Fruit fly (Drosophila melanogaster) whole organism, embryonic: ENCODE data around the gene MtnD.

Experiments
- ATbp ChIP-seq: fragments of 200-800 bp; sonication (Bioruptor generic); optimal IDR thresholded peaks from 2 replicates; lab custom pipeline; 2017; ENCODE audit warnings: missing biosample characterization, mild to moderate bottlenecking, missing genetic modification characterization, missing genetic modification reagents
- CG1024 ChIP-seq: fragments of 200-800 bp; sonication (Bioruptor generic); IDR thresholded peaks from 2 replicates; pipeline ENCODE4 v1.3.6; 2022; ENCODE audit warnings: missing biosample characterization, missing genetic modification characterization
- CG10979 ChIP-seq: fragments of 200-800 bp; sonication (Bioruptor generic); optimal IDR thresholded peaks from 2 replicates; lab custom pipeline; 2018; ENCODE audit warnings: missing biosample characterization, mild to moderate bottlenecking, missing genetic modification characterization, moderate library complexity
- CG11504 ChIP-seq: fragments of 200-800 bp; sonication (Bioruptor generic); optimal IDR thresholded peaks from 3 replicates; lab custom pipeline; 2019; ENCODE audit warnings: missing biosample characterization, mild to moderate bottlenecking, missing genetic modification characterization, moderate library complexity
- CG12219 ChIP-seq: fragments of 200-800 bp; sonication (Bioruptor generic); optimal IDR thresholded peaks from 3 replicates; lab custom pipeline; 2018; ENCODE audit warnings: missing biosample characterization, mild to moderate bottlenecking, missing genetic modification characterization
- CG13287 ChIP-seq: fragments of 200-800 bp; sonication (Bioruptor generic); IDR thresholded peaks from 2 replicates; pipeline ENCODE4 v1.3.6; 2022; ENCODE audit warnings: missing biosample characterization, missing genetic modification characterization; ENCODE audit not compliant: partially characterized antibody
- CG13424 ChIP-seq: fragments of 200-800 bp; sonication (Bioruptor generic); optimal IDR thresholded peaks from 2 replicates; lab custom pipeline; 2019; ENCODE audit warnings: missing biosample characterization, mild to moderate bottlenecking, missing genetic modification characterization, moderate library complexity
- CG15011 ChIP-seq: fragments of 200-800 bp; sonication (Bioruptor generic); optimal IDR thresholded peaks from 3 replicates; lab custom pipeline; 2018; ENCODE audit warnings: missing biosample characterization, mild to moderate bottlenecking, missing genetic modification characterization
- CG15073 ChIP-seq: fragments of 200-800 bp; sonication (Bioruptor generic); optimal IDR thresholded peaks from 2 replicates; lab custom pipeline; 2016; ENCODE audit warnings: missing biosample characterization, missing genetic modification characterization
- CG2875 ChIP-seq: fragments of 200-800 bp; sonication (Bioruptor generic); optimal IDR thresholded peaks from 2 replicates; lab custom pipeline; 2017; ENCODE audit warnings: missing biosample characterization, mild to moderate bottlenecking, missing genetic modification characterization, missing genetic modification reagents
- CG31365 ChIP-seq: fragments of 200-800 bp; sonication (Bioruptor generic); optimal IDR thresholded peaks from 2 replicates; lab custom pipeline; 2018; ENCODE audit warnings: missing biosample characterization, mild to moderate bottlenecking, missing genetic modification characterization
- CG43689 ChIP-seq: fragments of 200-800 bp; sonication (Bioruptor generic); IDR thresholded peaks from 2 replicates; pipeline ENCODE4 v1.3.6; 2022; ENCODE audit warnings: missing biosample characterization, missing genetic modification characterization
- CG6175 ChIP-seq: fragments of 200-800 bp; sonication (Bioruptor generic); IDR thresholded peaks from 3 replicates; pipeline ENCODE4 v1.3.6; 2022; ENCODE audit warnings: missing biosample characterization, missing genetic modification characterization
- CG6254 ChIP-seq: fragments of 200-800 bp; sonication (Bioruptor generic); optimal IDR thresholded peaks from 3 replicates; lab custom pipeline; 2017; ENCODE audit warnings: mild to moderate bottlenecking, missing biosample characterization, missing genetic modification reagents, missing genetic modification characterization
- CG7357 ChIP-seq: fragments of 200-800 bp; sonication (Bioruptor generic); IDR thresholded peaks from 3 replicates; pipeline ENCODE4 v1.3.6; 2022; ENCODE audit warnings: missing biosample characterization, missing genetic modification characterization
- CG7928 ChIP-seq: fragments of 200-800 bp; sonication (Bioruptor generic); optimal IDR thresholded peaks from 2 replicates; lab custom pipeline; 2017; ENCODE audit warnings: missing biosample characterization, mild to moderate bottlenecking, missing genetic modification characterization
- CG7987 ChIP-seq: fragments of 200-800 bp; sonication (Bioruptor generic); optimal IDR thresholded peaks from 2 replicates; lab custom pipeline; 2018; ENCODE audit warnings: missing biosample characterization, mild to moderate bottlenecking, missing genetic modification characterization, moderate library complexity
- CG8290 ChIP-seq, 3 experiments: fragments of 200-800 bp; sonication (Bioruptor generic); optimal IDR thresholded peaks; 2 replicates each; lab custom pipeline; 2016 to 2019; ENCODE audit warnings: missing biosample characterization in 3 of 3, missing genetic modification characterization in 3 of 3, mild to moderate bottlenecking in 2 of 3, moderate library complexity in 1 of 3
- CG8765 ChIP-seq: fragments of 200-800 bp; sonication (Bioruptor generic); IDR thresholded peaks from 2 replicates; pipeline ENCODE4 v1.3.6; 2022; ENCODE audit warnings: missing biosample characterization, missing genetic modification characterization
- CrebB ChIP-seq: fragments of 200-800 bp; sonication (Bioruptor generic); optimal IDR thresholded peaks from 3 replicates; lab custom pipeline; 2018; ENCODE audit warnings: missing biosample characterization, mild to moderate bottlenecking, missing genetic modification characterization
- Dll ChIP-seq: fragments of 200-800 bp; sonication (Bioruptor generic); IDR thresholded peaks from 4 replicates; pipeline ENCODE4 v1.3.6; 2022; ENCODE audit warnings: missing biosample characterization, missing genetic modification characterization; ENCODE audit not compliant: partially characterized antibody
- Dref ChIP-seq: fragments of 200-800 bp; sonication (Bioruptor generic); IDR thresholded peaks from 2 replicates; pipeline ENCODE4 v1.3.6; 2022; ENCODE audit warnings: missing biosample characterization, missing genetic modification characterization
- H2.0 ChIP-seq: fragments of 200-800 bp; sonication (Bioruptor generic); IDR thresholded peaks from 2 replicates; pipeline ENCODE4 v1.3.6; 2022; ENCODE audit warnings: missing biosample characterization, missing genetic modification characterization
- HHEX ChIP-seq: fragments of 200-800 bp; sonication (Bioruptor generic); optimal IDR thresholded peaks from 3 replicates; lab custom pipeline; 2017; ENCODE audit warnings: missing biosample characterization, mild to moderate bottlenecking, missing genetic modification characterization, missing genetic modification reagents
- Hsf ChIP-seq: fragments of 200-800 bp; sonication (Bioruptor generic); optimal IDR thresholded peaks from 3 replicates; lab custom pipeline; 2016; ENCODE audit warnings: missing biosample characterization, missing genetic modification characterization
- MBD-R2 ChIP-seq: fragments of 200-800 bp; sonication (Bioruptor generic); IDR thresholded peaks from 2 replicates; pipeline ENCODE4 v1.3.6; 2022; ENCODE audit warnings: missing biosample characterization, missing genetic modification characterization
- Nf-YA ChIP-seq: fragments of 200-800 bp; sonication (Bioruptor generic); IDR thresholded peaks from 2 replicates; pipeline ENCODE4 v1.3.6; 2022; ENCODE audit warnings: missing biosample characterization, missing genetic modification characterization
- Oaz ChIP-seq: fragments of 200-800 bp; sonication (Bioruptor generic); IDR thresholded peaks from 2 replicates; pipeline ENCODE4 v1.3.6; 2022; ENCODE audit warnings: missing biosample characterization, missing genetic modification characterization
- Poxn ChIP-seq: fragments of 200-800 bp; sonication (Bioruptor generic); IDR thresholded peaks from 2 replicates; pipeline ENCODE4 v1.3.6; 2022; ENCODE audit warnings: missing biosample characterization, missing genetic modification characterization
- Ravus ChIP-seq: fragments of 200-800 bp; sonication (Bioruptor generic); IDR thresholded peaks from 2 replicates; pipeline ENCODE4 v1.3.6; 2022; ENCODE audit warnings: missing biosample characterization, missing genetic modification characterization
- Sox100B ChIP-seq: fragments of 200-800 bp; sonication (Bioruptor generic); optimal IDR thresholded peaks from 3 replicates; lab custom pipeline; 2018; ENCODE audit warnings: missing biosample characterization, mild to moderate bottlenecking, missing genetic modification characterization
- Sry-δ ChIP-seq: fragments of 200-800 bp; sonication (Bioruptor generic); optimal IDR thresholded peaks from 2 replicates; lab custom pipeline; 2016; ENCODE audit warnings: missing biosample characterization, missing genetic modification characterization
- bowl ChIP-seq: fragments of 200-800 bp; sonication (Bioruptor generic); IDR thresholded peaks from 2 replicates; pipeline ENCODE4 v1.3.6; 2022; ENCODE audit warnings: missing biosample characterization, missing genetic modification characterization
- cad ChIP-seq: fragments of >200 bp; optimal IDR thresholded peaks from 2 replicates; lab custom pipeline; 2017; ENCODE audit warnings: missing biosample characterization, missing genetic modification characterization
- corto ChIP-seq: fragments of 200-800 bp; sonication (Bioruptor generic); optimal IDR thresholded peaks from 2 replicates; lab custom pipeline; 2016; ENCODE audit warnings: missing biosample characterization, mild to moderate bottlenecking, missing genetic modification characterization, moderate library complexity
- fu2 ChIP-seq: fragments of 200-800 bp; sonication (Bioruptor generic); optimal IDR thresholded peaks from 2 replicates; lab custom pipeline; 2016; ENCODE audit warnings: missing biosample characterization, missing genetic modification characterization
- grn ChIP-seq: fragments of 200-800 bp; sonication (Bioruptor generic); optimal IDR thresholded peaks from 3 replicates; lab custom pipeline; 2017; ENCODE audit warnings: missing biosample characterization, missing genetic modification characterization
- gsb ChIP-seq: fragments of 200-800 bp; sonication (Bioruptor generic); IDR thresholded peaks from 2 replicates; pipeline ENCODE4 v1.3.6; 2022; ENCODE audit warnings: missing biosample characterization, missing genetic modification characterization
- knrl ChIP-seq: fragments of 200-800 bp; sonication (Bioruptor generic); IDR thresholded peaks from 3 replicates; pipeline ENCODE4 v1.3.6; 2022; ENCODE audit warnings: missing biosample characterization, missing genetic modification characterization; ENCODE audit not compliant: partially characterized antibody
- luna ChIP-seq: fragments of 200-800 bp; sonication (Bioruptor generic); optimal IDR thresholded peaks from 2 replicates; lab custom pipeline; 2016; ENCODE audit warnings: missing biosample characterization, missing genetic modification characterization
- p53 ChIP-seq: fragments of 200-800 bp; sonication (Bioruptor generic); optimal IDR thresholded peaks from 2 replicates; lab custom pipeline; 2016; ENCODE audit warnings: missing biosample characterization, missing genetic modification characterization
- pros ChIP-seq: fragments of 200-800 bp; sonication (Bioruptor generic); optimal IDR thresholded peaks from 3 replicates; lab custom pipeline; 2019; ENCODE audit warnings: missing biosample characterization, mild to moderate bottlenecking, missing genetic modification characterization, moderate library complexity
- schlank ChIP-seq: fragments of 200-800 bp; sonication (Bioruptor generic); optimal IDR thresholded peaks from 2 replicates; lab custom pipeline; 2018; ENCODE audit warnings: missing biosample characterization, mild to moderate bottlenecking, missing genetic modification characterization
- shn ChIP-seq: fragments of 200-800 bp; sonication (Bioruptor generic); optimal IDR thresholded peaks from 3 replicates; lab custom pipeline; 2016; ENCODE audit warnings: missing biosample characterization, missing genetic modification characterization
- ssp ChIP-seq: fragments of 200-800 bp; sonication (Bioruptor generic); IDR thresholded peaks from 2 replicates; pipeline ENCODE4 v1.3.6; 2022; ENCODE audit warnings: missing biosample characterization, missing genetic modification characterization
- ttk ChIP-seq: fragments of 200-800 bp; sonication (Bioruptor generic); IDR thresholded peaks from 2 replicates; pipeline ENCODE4 v2.1.2; 2022; ENCODE audit warnings: missing biosample characterization, missing genetic modification characterization
- vfl ChIP-seq: fragments of 200-800 bp; sonication (Bioruptor generic); optimal IDR thresholded peaks from 2 replicates; lab custom pipeline; 2016; ENCODE audit warnings: missing biosample characterization, missing genetic modification characterization
- yki ChIP-seq: fragments of >200 bp; optimal IDR thresholded peaks from 3 replicates; lab custom pipeline; 2018
- zfh2 ChIP-seq: fragments of 200-800 bp; sonication (Bioruptor generic); optimal IDR thresholded peaks from 2 replicates; lab custom pipeline; 2016; ENCODE audit warnings: missing biosample characterization, missing genetic modification characterization

MtnD gene

DNA sequence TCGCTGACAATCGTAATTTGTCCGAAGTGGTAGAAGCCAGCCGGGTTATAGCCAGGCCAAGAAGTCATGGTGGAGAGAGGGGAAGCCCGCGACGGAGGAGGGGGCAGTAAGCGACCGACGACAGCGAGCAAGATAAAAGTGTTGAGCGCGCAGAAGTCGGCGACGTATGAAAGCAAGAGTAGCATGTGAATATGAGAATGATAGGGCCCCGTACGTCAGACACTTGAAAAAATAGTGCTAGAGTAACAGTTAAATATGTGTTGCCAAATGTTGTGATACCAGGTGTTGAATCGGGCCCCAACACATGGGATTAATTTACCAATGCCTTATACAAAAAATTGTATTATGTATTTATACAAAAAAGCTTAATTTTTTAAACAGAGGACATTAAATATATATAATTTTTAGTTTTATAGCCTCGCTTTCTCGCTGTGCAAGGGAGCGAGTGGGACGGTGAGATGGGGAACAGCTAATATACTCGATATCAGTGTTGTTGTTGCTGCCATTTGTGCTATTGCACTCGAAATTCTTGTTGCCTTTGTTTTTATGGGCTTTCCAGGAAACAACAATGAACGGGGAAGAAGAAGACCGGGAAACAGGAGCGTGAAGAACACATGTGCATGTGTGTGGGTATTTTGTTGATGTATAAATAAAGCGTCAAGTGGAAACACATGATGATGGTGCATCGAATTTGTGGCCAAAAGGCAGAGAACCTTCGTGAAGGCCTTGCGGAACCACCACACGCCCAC, 15.3 kb downstream of the MtnD start:
- peak; percentile 62 for TF ChIP-seq CG15011 (GFP tag; lab: Kevin White, UChicago)
- peak; percentile 69 for TF ChIP-seq Oaz (GFP tag; lab: Robert Waterston, UW)
- TF ChIP-seq Dll (GFP tag; lab: Robert Waterston, UW) = no peak
- TF ChIP-seq CG8765 (GFP tag; lab: Robert Waterston, UW) = no peak; the same call in 1 of the 2 replicates
- TF ChIP-seq gsb (GFP tag; lab: Robert Waterston, UW) = peak; percentile 84
- peak; percentile 91 for TF ChIP-seq CG11504 (tag; lab: Kevin White, UChicago)
- TF ChIP-seq ttk (GFP tag; lab: Robert Waterston, UW) = peak; percentile 77
- TF ChIP-seq CG7987 (GFP tag; lab: Kevin White, UChicago) = peak; percentile 47
- peak; percentile 24 for TF ChIP-seq cad (GFP tag; lab: Kevin White, UChicago)
- peak; percentile 80 for TF ChIP-seq CG7357 (GFP tag; lab: Robert Waterston, UW)
- peak; percentile 47 for TF ChIP-seq CG31365 (tag; lab: Kevin White, UChicago)
- peak; percentile 67 for TF ChIP-seq Hsf (GFP tag; lab: Kevin White, UChicago)
- no peak; the same call in 1 of the 2 replicates for TF ChIP-seq CG13287 (GFP tag; lab: Robert Waterston, UW)
- TF ChIP-seq CG1024 = 0 out of 2 replicates have a peak, but pooled peaks have one; percentile 46
- peak; percentile 62 for TF ChIP-seq MBD-R2 (GFP tag; lab: Robert Waterston, UW)
- no peak for TF ChIP-seq p53 (GFP tag; lab: Kevin White, UChicago)
- peak; percentile 72; the same call in 1 of the 2 replicates for TF ChIP-seq H2.0 (GFP tag; lab: Robert Waterston, UW)
- TF ChIP-seq Sry-δ (GFP tag; lab: Kevin White, UChicago) = no peak
- TF ChIP-seq CG6254 (GFP tag; lab: Kevin White, UChicago) = peak; percentile 82
- peak; percentile 64; the same call in 1 of the 3 replicates for TF ChIP-seq CG6175 (GFP tag; lab: Robert Waterston, UW)
- TF ChIP-seq knrl (GFP tag; lab: Robert Waterston, UW) = 0 out of 3 replicates have a peak, but pooled peaks have one; percentile 22
- TF ChIP-seq yki (lab: Kevin White, UChicago) = no peak
- no peak for TF ChIP-seq luna (GFP tag; lab: Kevin White, UChicago)
- TF ChIP-seq schlank (tag; lab: Kevin White, UChicago) = peak; percentile 49
- peak; percentile 27 for TF ChIP-seq CG7928
- peak; percentile 53 for TF ChIP-seq CG12219
- peak; percentile 71 for TF ChIP-seq ssp
- TF ChIP-seq CG15073 = no peak
- peak; percentile 65 for TF ChIP-seq CG2875 (GFP tag; lab: Kevin White, UChicago)
- no peak for TF ChIP-seq pros (GFP tag; lab: Kevin White, UChicago)
- peak; percentile 66 for TF ChIP-seq Nf-YA (GFP tag; lab: Robert Waterston, UW)
- peak; percentile 92 for TF ChIP-seq CG10979 (tag; lab: Kevin White, UChicago)
- peak; percentile 14 for TF ChIP-seq zfh2 (GFP tag; lab: Kevin White, UChicago)
- 0 out of 2 replicates have a peak, but pooled peaks have one; percentile 39 for TF ChIP-seq Poxn (GFP tag; lab: Robert Waterston, UW)
- 0 out of 2 replicates have a peak, but pooled peaks have one; percentile 18 for TF ChIP-seq Dref (GFP tag; lab: Robert Waterston, UW)
- no peak for TF ChIP-seq fu2
- TF ChIP-seq ATbp = peak; percentile 81
- peak; percentile 88 for TF ChIP-seq HHEX (GFP tag; lab: Kevin White, UChicago)
- TF ChIP-seq grn = peak; percentile 60
- TF ChIP-seq CrebB = peak; percentile 48
- TF ChIP-seq CG13424 (tag; lab: Kevin White, UChicago) = peak; percentile 90
- peak; percentile 21 for TF ChIP-seq vfl (GFP tag; lab: Kevin White, UChicago)
- peak; percentile 90 for TF ChIP-seq corto (GFP tag; lab: Kevin White, UChicago)
- 0 out of 2 replicates have a peak, but pooled peaks have one; percentile 42 for TF ChIP-seq bowl
- peak; percentile 82 for TF ChIP-seq Sox100B (GFP tag; lab: Kevin White, UChicago)
- TF ChIP-seq CG43689 (GFP tag; lab: Robert Waterston, UW) = peak; percentile 37; the same call in 1 of the 2 replicates
- peak; percentile 21 for TF ChIP-seq shn
- TF ChIP-seq Ravus (GFP tag; lab: Robert Waterston, UW) = peak; percentile 40; the same call in 1 of the 2 replicates
- peak; percentile 80 for TF ChIP-seq CG8290 (GFP tag; optimal IDR thresholded peaks at IDR 0.05; lab: Kevin White, UChicago)
- peak; percentile 11 to 44 for TF ChIP-seq CG8290 (tag; optimal IDR thresholded peaks at IDR 0.05; lab: Kevin White, UChicago)
